Fruit fly (Drosophila melanogaster) whole organism, pupa: ENCODE measurements around the gene CG7579.

Source experiments
- CG13204 ChIP-seq: fragments of 200-800 bp; sonication (Bioruptor generic); optimal IDR thresholded peaks from 2 replicates; lab custom pipeline; 2018; ENCODE audit warnings: missing biosample characterization, mild to moderate bottlenecking, missing genetic modification characterization, moderate library complexity
- CG15710 ChIP-seq: fragments of 200-800 bp; sonication (Bioruptor generic); optimal IDR thresholded peaks from 2 replicates; lab custom pipeline; 2018; ENCODE audit warnings: missing biosample characterization, mild to moderate bottlenecking, missing genetic modification characterization, moderate library complexity
- CG17806 ChIP-seq: fragments of 200-800 bp; sonication (Bioruptor generic); optimal IDR thresholded peaks from 2 replicates; lab custom pipeline; 2018; ENCODE audit warnings: missing biosample characterization, mild to moderate bottlenecking, missing genetic modification characterization, moderate library complexity
- CG8301 ChIP-seq: fragments of 200-800 bp; sonication (Bioruptor generic); optimal IDR thresholded peaks from 2 replicates; lab custom pipeline; 2018; ENCODE audit warnings: missing biosample characterization, mild to moderate bottlenecking, missing genetic modification characterization
- CG9948 ChIP-seq: fragments of 200-800 bp; sonication (Bioruptor generic); optimal IDR thresholded peaks from 2 replicates; lab custom pipeline; 2018; ENCODE audit warnings: missing biosample characterization, mild to moderate bottlenecking, missing genetic modification characterization, moderate library complexity
- Pif1A ChIP-seq: fragments of 200-800 bp; sonication (Bioruptor generic); optimal IDR thresholded peaks from 3 replicates; lab custom pipeline; 2016; ENCODE audit warnings: missing biosample characterization, missing genetic modification characterization
- Snoo ChIP-seq: fragments of 200-800 bp; sonication (Bioruptor generic); optimal IDR thresholded peaks from 3 replicates; lab custom pipeline; 2017; ENCODE audit warnings: missing biosample characterization, mild to moderate bottlenecking, missing genetic modification characterization, inconsistent platforms
- rn ChIP-seq: fragments of 200-800 bp; sonication (Bioruptor generic); IDR thresholded peaks from 2 replicates; pipeline ENCODE4 v1.3.6; 2022; ENCODE audit warnings: missing biosample characterization, missing genetic modification characterization

dm6 chr3L:15689518-15689917 lies 6.3 kb upstream of the CG7579 start:
- TF ChIP-seq CG15710 (tag; lab: Kevin White, UChicago): no peak
- TF ChIP-seq rn (GFP tag; lab: Robert Waterston, UW): no peak
- no peak for TF ChIP-seq CG9948 (tag; lab: Kevin White, UChicago)
- TF ChIP-seq CG8301: no peak
- TF ChIP-seq Snoo (tag; lab: Kevin White, UChicago): no peak
- TF ChIP-seq CG13204 (GFP tag; lab: Kevin White, UChicago): no peak
- TF ChIP-seq Pif1A (GFP tag; lab: Kevin White, UChicago): no peak
- no peak for TF ChIP-seq CG17806 (tag; lab: Kevin White, UChicago)
